Fruit fly (Drosophila melanogaster): ENCODE data around the gene CG32485.

CG32485 gene

DNA sequence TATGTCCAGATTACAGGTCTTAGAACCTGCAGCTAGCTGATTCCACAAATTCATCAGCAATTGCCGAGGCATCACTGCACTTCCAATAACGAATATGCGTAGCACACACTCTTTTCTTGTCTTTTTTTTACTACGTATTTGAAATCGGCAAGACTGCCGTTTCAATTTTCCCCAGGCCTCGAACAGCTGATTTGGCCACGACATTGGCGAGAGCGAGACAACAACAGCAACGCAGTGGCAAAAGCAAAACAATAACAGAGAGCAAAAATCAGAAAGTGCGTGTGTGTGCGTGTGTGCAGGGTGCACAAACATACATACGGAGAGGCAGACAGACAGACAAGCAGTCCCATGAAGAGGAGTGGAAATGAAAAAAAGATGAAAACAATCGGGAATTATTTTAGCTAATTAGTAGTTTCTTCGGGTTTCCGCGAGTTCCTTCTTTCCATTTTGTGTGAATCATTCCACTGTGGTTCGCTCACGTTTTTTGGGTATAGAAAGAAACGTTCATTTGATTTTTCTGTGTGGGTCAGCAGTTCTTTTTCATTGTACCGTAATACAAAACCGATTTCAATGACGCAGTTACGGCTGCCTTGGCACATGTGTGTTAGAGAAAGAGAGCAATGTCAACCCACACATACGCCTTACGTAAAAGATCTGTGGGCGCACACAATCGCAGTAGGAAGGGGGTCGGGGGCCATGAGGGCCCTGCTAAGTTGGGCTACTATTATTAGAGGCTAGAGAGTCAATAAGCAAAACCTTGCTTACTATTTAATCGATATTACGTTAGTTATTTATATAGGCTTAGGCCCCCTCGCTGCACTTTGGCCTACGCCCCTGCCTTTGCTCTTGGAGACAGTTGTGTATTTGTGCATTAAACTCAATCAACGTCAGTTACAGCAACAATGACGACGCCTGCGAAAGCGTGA is 10.2 kb downstream of the CG32485 start:
- TF ChIP-seq Eip93F (GFP tag; optimal IDR thresholded peaks at IDR 0.05) (peak; percentile 99), fd59A (GFP tag; optimal IDR thresholded peaks at IDR 0.05) (peak; percentile 99), Hr39 (GFP tag; optimal IDR thresholded peaks at IDR 0.05) (peak; percentile 100), Met (GFP tag; optimal IDR thresholded peaks at IDR 0.05) (peak; percentile 100), vri (GFP tag; optimal IDR thresholded peaks at IDR 0.05) (peak; percentile 100), CG11294 (GFP tag; IDR thresholded peaks at IDR 0.05) (peak; percentile 100), CG11762 (GFP tag; optimal IDR thresholded peaks at IDR 0.05; ENCODE audit: insufficient read depth) (peak; percentile 99), CG8319 (GFP tag; optimal IDR thresholded peaks at IDR 0.05) (peak; percentile 100), Smox (GFP tag; optimal IDR thresholded peaks at IDR 0.05) (peak; percentile 100), topi (GFP tag; optimal IDR thresholded peaks at IDR 0.05) (peak; percentile 100), CG31627 (GFP tag; optimal IDR thresholded peaks at IDR 0.05) (peak; percentile 100), Sox14 (GFP tag; optimal IDR thresholded peaks at IDR 0.05) (peak; percentile 100), CG6854 (GFP tag; optimal IDR thresholded peaks at IDR 0.05) (peak; percentile 98), salr (GFP tag; optimal IDR thresholded peaks at IDR 0.05) (peak; percentile 99), Ets96B (tag; optimal IDR thresholded peaks at IDR 0.05) (peak; percentile 99), CG9139 (GFP tag; optimal IDR thresholded peaks at IDR 0.05) (peak; percentile 95), esn (GFP tag; optimal IDR thresholded peaks at IDR 0.05) (peak; percentile 100), Blimp-1 (GFP tag; optimal IDR thresholded peaks at IDR 0.05) (peak; percentile 97), dsx (GFP tag; optimal IDR thresholded peaks at IDR 0.05; ENCODE audit: poor library complexity, severe bottlenecking) (peak; percentile 96), CG10631 (GFP tag; optimal IDR thresholded peaks at IDR 0.05) (peak; percentile 100), CG7368 (GFP tag; optimal IDR thresholded peaks at IDR 0.05) (peak; percentile 100), CG1621 (tag; optimal IDR thresholded peaks at IDR 0.05) (peak; percentile 99), CG6276 (GFP tag; optimal IDR thresholded peaks at IDR 0.05) (peak; percentile 99), CG6792 (GFP tag; optimal IDR thresholded peaks at IDR 0.05) (peak; percentile 100), dac (GFP tag; optimal IDR thresholded peaks at IDR 0.05) (peak; percentile 99), svp (GFP tag) (peak; percentile 100), OdsH (GFP tag; optimal IDR thresholded peaks at IDR 0.05) (peak; percentile 100), Eip78C (GFP tag) (peak; percentile 100), CG15336 (GFP tag; IDR thresholded peaks at IDR 0.05) (peak; percentile 100), Sox102F (GFP tag; optimal IDR thresholded peaks at IDR 0.05) (peak; percentile 100), net (GFP tag; optimal IDR thresholded peaks at IDR 0.05) (peak; percentile 100), Ets21C (GFP tag; optimal IDR thresholded peaks at IDR 0.05) (peak; percentile 100), Gug (GFP tag; IDR thresholded peaks at IDR 0.05) (peak; percentile 100), Hr4 (GFP tag; optimal IDR thresholded peaks at IDR 0.05) (peak; percentile 100), ss (GFP tag; optimal IDR thresholded peaks at IDR 0.05) (peak; percentile 94 to 97), acj6 (GFP tag; optimal IDR thresholded peaks at IDR 0.05) (peak; percentile 100), CG6163 (GFP tag; IDR thresholded peaks at IDR 0.05) (peak; percentile 100), CG8119 (GFP tag; IDR thresholded peaks at IDR 0.05) (peak; percentile 100), Lpt (GFP tag; optimal IDR thresholded peaks at IDR 0.05) (peak; percentile 99), CG16779 (tag; optimal IDR thresholded peaks at IDR 0.05) (peak; percentile 98), CG3032 (tag; optimal IDR thresholded peaks at IDR 0.05) (peak; percentile 99), eg (GFP tag; IDR thresholded peaks at IDR 0.05) (peak; percentile 100), CG4318 (GFP tag; optimal IDR thresholded peaks at IDR 0.05) (peak; percentile 100), CG3919 (GFP tag; optimal IDR thresholded peaks at IDR 0.05) (peak; percentile 100), CG8632 (GFP tag; optimal IDR thresholded peaks at IDR 0.05) (peak; percentile 100), fkh (GFP tag; optimal IDR thresholded peaks at IDR 0.05) (peak; percentile 96), CG11902 (GFP tag; optimal IDR thresholded peaks at IDR 0.05) (peak; percentile 100), Sox15 (GFP tag; optimal IDR thresholded peaks at IDR 0.05) (peak; percentile 100), spab (GFP tag; optimal IDR thresholded peaks at IDR 0.05) (peak; percentile 99)

Data from whole organism, prepupa.